Fruit fly (Drosophila melanogaster) whole organism, wandering third instar larva: ENCODE measurements around the gene CG5111.
A peak's percentile ranks its signal among the peaks of the same experiment; 100 is the strongest.

Experiments
- Abd-B ChIP-seq: fragments of >200 bp; optimal IDR thresholded peaks from 2 replicates; lab custom pipeline; 2017; ENCODE audit warnings: missing biosample characterization, missing genetic modification characterization
- CG32264 ChIP-seq: fragments of 200-800 bp; sonication (Bioruptor generic); optimal IDR thresholded peaks from 2 replicates; lab custom pipeline; 2016; ENCODE audit warnings: missing biosample characterization, missing genetic modification characterization
- CG9705 ChIP-seq: fragments of 200-800 bp; sonication (Bioruptor generic); optimal IDR thresholded peaks from 2 replicates; lab custom pipeline; 2018; ENCODE audit warnings: missing biosample characterization, mild to moderate bottlenecking, missing genetic modification characterization
- CrebA ChIP-seq: fragments of 200-800 bp; sonication (Bioruptor generic); optimal IDR thresholded peaks from 2 replicates; lab custom pipeline; 2016; ENCODE audit warnings: missing biosample characterization, mild to moderate bottlenecking, missing genetic modification characterization, borderline replicate concordance
- Dif ChIP-seq: fragments of 200-275, 200-300 bp; sonication (Bioruptor generic); optimal IDR thresholded peaks from 2 replicates; lab custom pipeline; 2018; ENCODE audit warnings: missing biosample characterization, missing genetic modification characterization; ENCODE audit not compliant: partially characterized antibody
- HLH106 ChIP-seq: fragments of 200-800 bp; optimal IDR thresholded peaks from 3 replicates; lab custom pipeline; 2019; ENCODE audit warnings: missing biosample characterization, mild to moderate bottlenecking, missing genetic modification characterization, moderate library complexity
- Hr83 ChIP-seq: fragments of 200-300 bp; sonication (Bioruptor generic); optimal IDR thresholded peaks from 2 replicates; lab custom pipeline; 2016; ENCODE audit warnings: missing biosample characterization, mild to moderate bottlenecking, missing genetic modification characterization, moderate library complexity; ENCODE audit not compliant: poor library complexity, severe bottlenecking
- Jra ChIP-seq: sonication (Bioruptor generic); optimal IDR thresholded peaks from 2 replicates; lab custom pipeline; 2016; ENCODE audit warnings: missing biosample characterization, missing genetic modification characterization
- Mio ChIP-seq: sonication (Bioruptor generic); optimal IDR thresholded peaks from 2 replicates; lab custom pipeline; 2016; ENCODE audit warnings: missing biosample characterization, missing genetic modification characterization
- N ChIP-seq: fragments of >200 bp; optimal IDR thresholded peaks from 2 replicates; lab custom pipeline; 2018; ENCODE audit warnings: missing biosample characterization, missing external identifiers, missing genetic modification characterization
- OdsH ChIP-seq: fragments of 200-800 bp; sonication (Bioruptor generic); optimal IDR thresholded peaks from 2 replicates; lab custom pipeline; 2016; ENCODE audit warnings: missing biosample characterization, mild to moderate bottlenecking, missing genetic modification characterization
- Rel ChIP-seq, 2 experiments: fragments of 200-800 bp; sonication (Bioruptor generic) in 1 of 2; optimal IDR thresholded peaks; 2 replicates in 1 of 2; 3 replicates in 1 of 2; lab custom pipeline; 2016 to 2019; ENCODE audit warnings: mild to moderate bottlenecking in 2 of 2, missing biosample characterization in 2 of 2, missing genetic modification characterization in 2 of 2, moderate library complexity in 1 of 2
- Sp1 ChIP-seq: fragments of 200-800 bp; sonication (Bioruptor generic); optimal IDR thresholded peaks from 3 replicates; lab custom pipeline; 2019; ENCODE audit warnings: missing biosample characterization, mild to moderate bottlenecking, missing genetic modification characterization, moderate library complexity
- br ChIP-seq: fragments of 200-800 bp; sonication (Bioruptor generic); optimal IDR thresholded peaks from 2 replicates; lab custom pipeline; 2016; ENCODE audit warnings: missing biosample characterization, missing genetic modification characterization
- dl ChIP-seq, 2 experiments: fragments of 175-275, 200-275 bp in 1 of 2; fragments of 200-275 bp in 1 of 2; sonication (Bioruptor generic); optimal IDR thresholded peaks; lab custom pipeline; 2018; ENCODE audit warnings: mild to moderate bottlenecking in 2 of 2, missing biosample characterization in 2 of 2, missing genetic modification characterization in 2 of 2, moderate library complexity in 2 of 2; ENCODE audit not compliant: partially characterized antibody in 2 of 2, insufficient read depth in 1 of 2
- dmrt93B ChIP-seq: fragments of 200-800 bp; sonication (Bioruptor generic); optimal IDR thresholded peaks from 2 replicates; lab custom pipeline; 2018; ENCODE audit warnings: missing biosample characterization, mild to moderate bottlenecking, missing genetic modification characterization
- dsf ChIP-seq: sonication (Bioruptor generic); optimal IDR thresholded peaks from 2 replicates; lab custom pipeline; 2016; ENCODE audit warnings: missing biosample characterization, missing genetic modification characterization, borderline replicate concordance
- ey ChIP-seq: fragments of 200-800 bp; sonication (Bioruptor generic); optimal IDR thresholded peaks from 2 replicates; lab custom pipeline; 2016; ENCODE audit warnings: missing biosample characterization, missing genetic modification characterization
- foxo ChIP-seq, 2 experiments: fragments of 200-800 bp; sonication (Bioruptor generic); optimal IDR thresholded peaks; 2 replicates in 1 of 2; 3 replicates in 1 of 2; lab custom pipeline; 2016 to 2017; ENCODE audit warnings: missing biosample characterization in 2 of 2, missing genetic modification characterization in 2 of 2
- fru ChIP-seq: fragments of 200-800 bp; sonication (Bioruptor generic); optimal IDR thresholded peaks from 3 replicates; lab custom pipeline; 2016; ENCODE audit warnings: missing biosample characterization, mild to moderate bottlenecking, missing genetic modification characterization
- h ChIP-seq: fragments of 200-800 bp; sonication (Bioruptor generic); optimal IDR thresholded peaks from 3 replicates; lab custom pipeline; 2016; ENCODE audit warnings: missing biosample characterization, mild to moderate bottlenecking, missing genetic modification characterization
- pan ChIP-seq: fragments of >200 bp; optimal IDR thresholded peaks from 2 replicates; lab custom pipeline; 2017
- psq ChIP-seq: fragments of 200-800 bp; sonication (Bioruptor generic); optimal IDR thresholded peaks from 3 replicates; lab custom pipeline; 2017; ENCODE audit warnings: missing biosample characterization, mild to moderate bottlenecking, missing genetic modification characterization, moderate library complexity
- rgr ChIP-seq: fragments of 200-800 bp; sonication (Bioruptor generic); optimal IDR thresholded peaks from 3 replicates; lab custom pipeline; 2016; ENCODE audit warnings: missing biosample characterization, mild to moderate bottlenecking, missing genetic modification characterization
- sage ChIP-seq: fragments of 200-800 bp; sonication (Bioruptor generic); optimal IDR thresholded peaks from 2 replicates; lab custom pipeline; 2016; ENCODE audit warnings: missing biosample characterization, mild to moderate bottlenecking, missing genetic modification characterization
- sv ChIP-seq: fragments of 200-800 bp; sonication (Bioruptor generic); optimal IDR thresholded peaks from 3 replicates; lab custom pipeline; 2016; ENCODE audit warnings: missing biosample characterization, missing genetic modification characterization
- tai ChIP-seq: sonication (Bioruptor generic); optimal IDR thresholded peaks from 2 replicates; lab custom pipeline; 2016; ENCODE audit warnings: missing biosample characterization, missing genetic modification characterization
- usp ChIP-seq: fragments of >200 bp; optimal IDR thresholded peaks from 2 replicates; lab custom pipeline; 2017; ENCODE audit warnings: missing biosample characterization, missing genetic modification characterization
- woc ChIP-seq: sonication (Bioruptor generic); optimal IDR thresholded peaks from 2 replicates; lab custom pipeline; 2016; ENCODE audit warnings: missing biosample characterization, mild to moderate bottlenecking, missing genetic modification characterization

CG5111 gene

dm6 chr3R:25505975-25506374 is at the start of gene CG5111:
Gene CG5111, plus strand, starts transcription at chr3R:25506275.
- TF ChIP-seq Dif (GFP tag; lab: Kevin White, UChicago) (no peak), Hr83 (GFP tag; lab: Kevin White, UChicago) (no peak), sage (GFP tag; lab: Kevin White, UChicago) (no peak), sv (no peak), ey (GFP tag; lab: Kevin White, UChicago) (no peak), woc (GFP tag; lab: Kevin White, UChicago) (no peak), tai (GFP tag; lab: Kevin White, UChicago) (no peak), Rel (GFP tag; optimal IDR thresholded peaks at IDR 0.05; lab: Kevin White, UChicago) (no peak), Rel (tag; optimal IDR thresholded peaks at IDR 0.05; lab: Kevin White, UChicago) (no peak), usp (no peak), Abd-B (GFP tag; lab: Kevin White, UChicago) (no peak), psq (GFP tag; lab: Kevin White, UChicago) (no peak), dmrt93B (GFP tag; lab: Kevin White, UChicago) (no peak)
- TF ChIP-seq, all 38 proteins: peak for 0

DNA sequence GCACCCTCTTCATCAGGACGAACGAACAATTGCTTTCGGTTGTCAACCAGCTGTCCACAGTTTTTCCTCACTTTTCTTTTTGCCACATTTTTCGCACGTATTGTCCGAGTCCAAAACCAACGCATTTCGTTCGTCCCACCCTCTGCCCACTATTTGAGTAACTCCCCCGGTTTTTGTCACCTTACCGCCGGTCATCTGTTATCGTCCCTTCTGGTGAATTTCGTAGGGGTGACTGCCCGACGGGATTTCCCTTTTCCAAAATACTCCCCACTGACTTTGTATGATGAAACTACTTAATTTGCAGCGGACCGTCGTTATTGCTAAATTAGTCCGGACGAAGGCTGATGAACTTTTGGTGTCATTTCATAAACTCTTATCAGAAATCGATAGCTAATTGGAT is 49.0 kb upstream of the CG5111 start:
- TF ChIP-seq Rel (GFP tag; optimal IDR thresholded peaks at IDR 0.05; lab: Kevin White, UChicago) (no peak), Rel (tag; optimal IDR thresholded peaks at IDR 0.05; lab: Kevin White, UChicago) (peak; percentile 2), rgr (GFP tag; lab: Kevin White, UChicago) (no peak), Mio (no peak)

- TF ChIP-seq rgr (GFP tag; lab: Kevin White, UChicago) = peak; percentile 14
- no peak for TF ChIP-seq N (GFP tag; lab: Kevin White, UChicago)
- TF ChIP-seq OdsH (GFP tag; lab: Kevin White, UChicago) = peak; percentile 15
- no peak for TF ChIP-seq sv
- peak; percentile 25 for TF ChIP-seq h (GFP tag; lab: Kevin White, UChicago)
- TF ChIP-seq, all 38 proteins: peak for 3
Measured at dm6 chr3R:25459200-25459809, 46.8 kb upstream of the CG5111 start.

- TF ChIP-seq ey (GFP tag; lab: Kevin White, UChicago) (no peak), dl (GFP tag; optimal IDR thresholded peaks at IDR 0.05; lab: Kevin White, UChicago; ENCODE audit: insufficient read depth in 1 of 2, partially characterized antibody in 2 of 2) (no peak), CG32264 (GFP tag; lab: Kevin White, UChicago) (no peak), usp (no peak), Mio (no peak), pan (lab: Kevin White, UChicago) (no peak), fru (no peak), CG9705 (GFP tag; lab: Kevin White, UChicago) (no peak), Jra (GFP tag; lab: Kevin White, UChicago) (no peak), OdsH (GFP tag; lab: Kevin White, UChicago) (no peak)
Measured at dm6 chr3R:25460650-25461049, 45.4 kb upstream of the CG5111 start.

DNA sequence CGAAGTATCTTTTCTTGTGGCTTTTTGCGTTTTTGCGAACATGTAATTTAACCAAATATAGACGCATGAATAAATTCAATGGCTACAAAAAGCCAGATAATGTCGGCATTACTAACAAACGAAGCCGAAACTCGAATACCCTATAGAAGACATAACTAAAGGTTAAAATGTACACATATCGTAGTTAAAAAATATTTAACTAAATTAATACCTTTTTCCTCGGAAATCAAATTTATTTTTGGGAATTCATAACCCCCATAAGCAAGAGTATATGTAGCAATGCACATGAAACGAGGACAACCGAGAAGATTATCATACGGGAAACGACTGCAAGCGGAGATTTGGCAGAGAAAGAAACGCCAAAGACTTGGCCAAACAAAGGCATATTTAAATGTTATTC is 44.4 kb upstream of the CG5111 start:
- no peak for TF ChIP-seq sv
- peak; percentile 27 for TF ChIP-seq psq (GFP tag; lab: Kevin White, UChicago)
- peak; percentile 56 for TF ChIP-seq br
- TF ChIP-seq OdsH (GFP tag; lab: Kevin White, UChicago) = peak; percentile 52
- TF ChIP-seq Sp1 (GFP tag; lab: Kevin White, UChicago) = peak; percentile 45
- TF ChIP-seq HLH106 (tag; lab: Kevin White, UChicago) = peak; percentile 38
- peak; percentile 11 for TF ChIP-seq woc (GFP tag; lab: Kevin White, UChicago)
- peak; percentile 52 for TF ChIP-seq ey (GFP tag; lab: Kevin White, UChicago)
- no peak for TF ChIP-seq usp
- no peak for TF ChIP-seq CrebA (GFP tag; lab: Kevin White, UChicago)
- peak in 1 of 2 experiments; percentile 41 for TF ChIP-seq foxo (GFP tag; optimal IDR thresholded peaks at IDR 0.05; lab: Kevin White, UChicago)
- TF ChIP-seq CG32264 (GFP tag; lab: Kevin White, UChicago) = no peak
- peak; percentile 3 for TF ChIP-seq dmrt93B (GFP tag; lab: Kevin White, UChicago)
- TF ChIP-seq dsf (GFP tag; lab: Kevin White, UChicago) = no peak
- TF ChIP-seq h (GFP tag; lab: Kevin White, UChicago) = peak; percentile 41
- peak; percentile 59 for TF ChIP-seq rgr (GFP tag; lab: Kevin White, UChicago)
- peak; percentile 22 for TF ChIP-seq fru
